Worm (Caenorhabditis elegans) whole organism, L2 larva: ENCODE measurements around the gene ZK353.2.

Experiments used
- C34F6.9 ChIP-seq: fragments of 150-350 bp; optimal IDR thresholded peaks from 2 replicates; lab custom pipeline; 2014; ENCODE audit warnings: missing biosample characterization, missing genetic modification characterization
- R02D3.7 ChIP-seq: fragments of 150-350 bp; optimal IDR thresholded peaks from 2 replicates; lab custom pipeline; 2014; ENCODE audit warnings: missing biosample characterization, missing genetic modification characterization
- ZK546.5 ChIP-seq: sonication (generic microtip); optimal IDR thresholded peaks from 2 replicates; lab custom pipeline; 2017; ENCODE audit warnings: missing biosample characterization, missing genetic modification characterization
- ceh-82 ChIP-seq: fragments of 150-350 bp; optimal IDR thresholded peaks from 2 replicates; lab custom pipeline; 2014; ENCODE audit warnings: missing biosample characterization, missing genetic modification characterization
- nhr-11 ChIP-seq: fragments of 150-350 bp; optimal IDR thresholded peaks from 2 replicates; lab custom pipeline; 2014; ENCODE audit warnings: missing biosample characterization, missing genetic modification characterization
- nhr-23 ChIP-seq: fragments of 150-350 bp; optimal IDR thresholded peaks from 2 replicates; lab custom pipeline; 2014; ENCODE audit warnings: missing biosample characterization, missing genetic modification reagents, missing genetic modification characterization
- nhr-237 ChIP-seq: fragments of 150-350 bp; optimal IDR thresholded peaks from 2 replicates; lab custom pipeline; 2014; ENCODE audit warnings: missing biosample characterization, missing genetic modification characterization
- snpc-4 ChIP-seq: fragments of 150-350 bp; optimal IDR thresholded peaks from 2 replicates; lab custom pipeline; 2014; ENCODE audit warnings: missing biosample characterization, missing genetic modification characterization

- TF ChIP-seq C34F6.9 (tag; lab: Kevin White, UChicago) (no peak), nhr-11 (tag; lab: Kevin White, UChicago) (no peak), nhr-237 (tag; lab: Kevin White, UChicago) (no peak), R02D3.7 (tag; lab: Kevin White, UChicago) (no peak), ceh-82 (tag; lab: Kevin White, UChicago) (no peak), nhr-23 (tag; lab: Kevin White, UChicago) (no peak), snpc-4 (tag; lab: Kevin White, UChicago) (no peak), ZK546.5 (tag; lab: Kevin White, UChicago) (no peak)
Measured at ce11 chrIII:8363253-8364061, 35.1 kb upstream of the ZK353.2 start, which contains the start of gene R05D3.3.
